Fruit fly (Drosophila melanogaster) S2 (cell line): ENCODE measurements around the gene CG34277.

Experiments
- CG8478 ChIP-seq: fragments of >200 bp; optimal IDR thresholded peaks from 2 replicates; lab custom pipeline; 2018
- CTCF ChIP-seq, 2 experiments: fragments of >200 bp; optimal IDR thresholded peaks; 2 replicates each; lab custom pipeline; 2018

dm6 chr3R:5412987-5413386 is 43.6 kb downstream of the CG34277 start:
- TF ChIP-seq CG8478 (lab: Kevin White, UChicago) (no peak), CTCF (optimal IDR thresholded peaks at IDR 0.05; lab: Kevin White, UChicago) (no peak)
